Fruit fly (Drosophila melanogaster) whole organism, embryonic: ENCODE measurements around the gene CG12674.

Experiments
- CG11504 ChIP-seq: fragments of 200-800 bp; sonication (Bioruptor generic); optimal IDR thresholded peaks from 3 replicates; lab custom pipeline; 2019; ENCODE audit warnings: missing biosample characterization, mild to moderate bottlenecking, missing genetic modification characterization, moderate library complexity
- CG11723 ChIP-seq: fragments of 200-800 bp; sonication (Bioruptor generic); optimal IDR thresholded peaks from 2 replicates; lab custom pipeline; 2017; ENCODE audit warnings: missing biosample characterization, mild to moderate bottlenecking, missing genetic modification characterization
- CG12769 ChIP-seq: fragments of 200-800 bp; sonication (Bioruptor generic); optimal IDR thresholded peaks from 2 replicates; lab custom pipeline; 2019; ENCODE audit warnings: missing biosample characterization, mild to moderate bottlenecking, missing genetic modification characterization, moderate library complexity
- CG15073 ChIP-seq: fragments of 200-800 bp; sonication (Bioruptor generic); optimal IDR thresholded peaks from 2 replicates; lab custom pipeline; 2016; ENCODE audit warnings: missing biosample characterization, missing genetic modification characterization
- CG1603 ChIP-seq: fragments of 200-800 bp; sonication (Bioruptor generic); optimal IDR thresholded peaks from 2 replicates; lab custom pipeline; 2019; ENCODE audit warnings: missing biosample characterization, mild to moderate bottlenecking, missing genetic modification characterization, moderate library complexity
- CG16779 ChIP-seq: fragments of 200-800 bp; sonication (Bioruptor generic); IDR thresholded peaks from 2 replicates; pipeline ENCODE4 v1.3.6; 2022; ENCODE audit warnings: missing biosample characterization, missing genetic modification characterization
- CG16815 ChIP-seq: fragments of 200-800 bp; sonication (Bioruptor generic); optimal IDR thresholded peaks from 3 replicates; lab custom pipeline; 2017; ENCODE audit warnings: missing biosample characterization, mild to moderate bottlenecking, missing genetic modification characterization
- CG18262 ChIP-seq: fragments of 200-800 bp; optimal IDR thresholded peaks from 3 replicates; lab custom pipeline; 2019; ENCODE audit warnings: missing biosample characterization, mild to moderate bottlenecking, missing genetic modification characterization, moderate library complexity
- CG3163 ChIP-seq: fragments of 200-800 bp; sonication (Bioruptor generic); optimal IDR thresholded peaks from 3 replicates; lab custom pipeline; 2016; ENCODE audit warnings: missing biosample characterization, missing genetic modification characterization
- CG4404 ChIP-seq: fragments of 200-800 bp; sonication (Bioruptor generic); IDR thresholded peaks from 2 replicates; pipeline ENCODE4 v1.3.6; 2022; ENCODE audit warnings: missing biosample characterization, missing genetic modification characterization
- CG6254 ChIP-seq: fragments of 200-800 bp; sonication (Bioruptor generic); optimal IDR thresholded peaks from 3 replicates; lab custom pipeline; 2017; ENCODE audit warnings: mild to moderate bottlenecking, missing biosample characterization, missing genetic modification reagents, missing genetic modification characterization
- CG8290 ChIP-seq, 3 experiments: fragments of 200-800 bp; sonication (Bioruptor generic); optimal IDR thresholded peaks; 2 replicates each; lab custom pipeline; 2016 to 2019; ENCODE audit warnings: missing biosample characterization in 3 of 3, missing genetic modification characterization in 3 of 3, mild to moderate bottlenecking in 2 of 3, moderate library complexity in 1 of 3
- CTCF ChIP-seq: fragments of 200-800 bp; sonication (Bioruptor generic); optimal IDR thresholded peaks from 2 replicates; lab custom pipeline; 2017; ENCODE audit warnings: missing biosample characterization, mild to moderate bottlenecking, missing genetic modification characterization, moderate library complexity
- Dll ChIP-seq: fragments of 200-800 bp; sonication (Bioruptor generic); IDR thresholded peaks from 4 replicates; pipeline ENCODE4 v1.3.6; 2022; ENCODE audit warnings: missing biosample characterization, missing genetic modification characterization; ENCODE audit not compliant: partially characterized antibody
- Gug ChIP-seq: fragments of 200-800 bp; sonication (Bioruptor generic); IDR thresholded peaks from 4 replicates; pipeline ENCODE4 v1.3.6; 2022; ENCODE audit warnings: missing biosample characterization, missing genetic modification characterization
- Hand ChIP-seq: fragments of 200-800 bp; sonication (Bioruptor generic); optimal IDR thresholded peaks from 2 replicates; lab custom pipeline; 2017; ENCODE audit warnings: mild to moderate bottlenecking, missing biosample characterization, missing genetic modification reagents, missing genetic modification characterization
- Hmx ChIP-seq: fragments of 200-800 bp; sonication (Bioruptor generic); optimal IDR thresholded peaks from 2 replicates; lab custom pipeline; 2016; ENCODE audit warnings: missing biosample characterization, missing genetic modification characterization
- NFAT ChIP-seq: fragments of 200-800 bp; sonication (Bioruptor generic); IDR thresholded peaks from 2 replicates; pipeline ENCODE4 v1.3.6; 2022; ENCODE audit warnings: missing biosample characterization, missing genetic modification characterization
- Poxn ChIP-seq: fragments of 200-800 bp; sonication (Bioruptor generic); IDR thresholded peaks from 2 replicates; pipeline ENCODE4 v1.3.6; 2022; ENCODE audit warnings: missing biosample characterization, missing genetic modification characterization
- Scr ChIP-seq: fragments of 200-800 bp; sonication (Bioruptor generic); IDR thresholded peaks from 2 replicates; pipeline ENCODE4 v1.3.6; 2022; ENCODE audit warnings: missing biosample characterization, missing genetic modification characterization; ENCODE audit not compliant: partially characterized antibody
- Sox102F ChIP-seq: fragments of 200-800 bp; sonication (Bioruptor generic); optimal IDR thresholded peaks from 2 replicates; lab custom pipeline; 2018; ENCODE audit warnings: missing biosample characterization, mild to moderate bottlenecking, missing genetic modification characterization, moderate library complexity
- Sry-β ChIP-seq: fragments of 200-800 bp; sonication (Bioruptor generic); optimal IDR thresholded peaks from 2 replicates; lab custom pipeline; 2018; ENCODE audit warnings: missing biosample characterization, mild to moderate bottlenecking, missing genetic modification characterization, moderate library complexity
- Xbp1 ChIP-seq: fragments of 200-800 bp; sonication (Bioruptor generic); optimal IDR thresholded peaks from 3 replicates; lab custom pipeline; 2016; ENCODE audit warnings: missing biosample characterization, mild to moderate bottlenecking, missing genetic modification characterization
- ab ChIP-seq: fragments of 200-800 bp; sonication (Bioruptor generic); optimal IDR thresholded peaks from 2 replicates; lab custom pipeline; 2016; ENCODE audit warnings: missing biosample characterization, missing genetic modification characterization
- ap ChIP-seq: fragments of 200-800 bp; sonication (Bioruptor generic); IDR thresholded peaks from 2 replicates; pipeline ENCODE4 v1.3.6; 2022; ENCODE audit warnings: missing biosample characterization, missing genetic modification characterization
- az2 ChIP-seq: fragments of 200-800 bp; sonication (Bioruptor generic); optimal IDR thresholded peaks from 3 replicates; lab custom pipeline; 2016; ENCODE audit warnings: missing biosample characterization, missing genetic modification characterization
- bowl ChIP-seq: fragments of 200-800 bp; sonication (Bioruptor generic); IDR thresholded peaks from 2 replicates; pipeline ENCODE4 v1.3.6; 2022; ENCODE audit warnings: missing biosample characterization, missing genetic modification characterization
- corto ChIP-seq: fragments of 200-800 bp; sonication (Bioruptor generic); optimal IDR thresholded peaks from 2 replicates; lab custom pipeline; 2016; ENCODE audit warnings: missing biosample characterization, mild to moderate bottlenecking, missing genetic modification characterization, moderate library complexity
- dmrt99B ChIP-seq: fragments of 200-800 bp; sonication (Bioruptor generic); optimal IDR thresholded peaks from 2 replicates; lab custom pipeline; 2018; ENCODE audit warnings: missing biosample characterization, mild to moderate bottlenecking, missing genetic modification characterization, moderate library complexity
- eve ChIP-seq, 2 experiments: fragments of >200 bp; optimal IDR thresholded peaks; 2 replicates each; lab custom pipeline; 2017; ENCODE audit warnings: missing biosample characterization in 2 of 2, missing genetic modification characterization in 2 of 2
- ewg ChIP-seq: fragments of 200-800 bp; sonication (Bioruptor generic); optimal IDR thresholded peaks from 3 replicates; lab custom pipeline; 2017; ENCODE audit warnings: mild to moderate bottlenecking, missing biosample characterization, missing genetic modification reagents, missing genetic modification characterization
- fru ChIP-seq: fragments of >200 bp; optimal IDR thresholded peaks from 2 replicates; lab custom pipeline; 2017
- gcm2 ChIP-seq: fragments of 200-800 bp; sonication (Bioruptor generic); optimal IDR thresholded peaks from 2 replicates; lab custom pipeline; 2016; ENCODE audit warnings: missing biosample characterization, missing genetic modification characterization
- gem ChIP-seq: fragments of 200-800 bp; sonication (Bioruptor generic); optimal IDR thresholded peaks from 2 replicates; lab custom pipeline; 2019; ENCODE audit warnings: missing biosample characterization, mild to moderate bottlenecking, missing genetic modification characterization, moderate library complexity
- gsb-n ChIP-seq: fragments of 200-800 bp; sonication (Bioruptor generic); optimal IDR thresholded peaks from 3 replicates; lab custom pipeline; 2018; ENCODE audit warnings: missing biosample characterization, mild to moderate bottlenecking, missing genetic modification characterization
- kni ChIP-seq: fragments of 200-800 bp; sonication (Bioruptor generic); optimal IDR thresholded peaks from 3 replicates; lab custom pipeline; 2017; ENCODE audit warnings: mild to moderate bottlenecking, missing biosample characterization, missing genetic modification reagents, missing genetic modification characterization
- lbe ChIP-seq: fragments of 200-800 bp; sonication (Bioruptor generic); optimal IDR thresholded peaks from 2 replicates; lab custom pipeline; 2016; ENCODE audit warnings: missing biosample characterization, mild to moderate bottlenecking, missing genetic modification characterization
- lov ChIP-seq, 2 experiments: fragments of 200-800 bp in 1 of 2; fragments of >200 bp in 1 of 2; sonication (Bioruptor generic) in 1 of 2; IDR thresholded peaks in 1 of 2; optimal IDR thresholded peaks in 1 of 2; 2 replicates in 1 of 2; 3 replicates in 1 of 2; pipeline versions ENCODE4 v1.3.6 to Lab custom; 2017 to 2022; ENCODE audit warnings: missing biosample characterization in 1 of 2, missing genetic modification characterization in 1 of 2
- onecut ChIP-seq: fragments of 200-800 bp; sonication (Bioruptor generic); IDR thresholded peaks from 2 replicates; pipeline ENCODE4 v1.3.6; 2022; ENCODE audit warnings: missing biosample characterization, missing genetic modification characterization
- org-1 ChIP-seq: fragments of 200-800 bp; sonication (Bioruptor generic); optimal IDR thresholded peaks from 2 replicates; lab custom pipeline; 2017; ENCODE audit warnings: missing biosample characterization, missing genetic modification characterization
- ranshi ChIP-seq: fragments of 200-800 bp; sonication (Bioruptor generic); IDR thresholded peaks from 2 replicates; pipeline ENCODE4 v1.3.6; 2022; ENCODE audit warnings: missing biosample characterization, missing genetic modification characterization
- rib ChIP-seq: fragments of 200-800 bp; sonication (Bioruptor generic); IDR thresholded peaks from 2 replicates; pipeline ENCODE4 v1.3.6; 2022; ENCODE audit warnings: missing biosample characterization, missing genetic modification characterization
- scrt ChIP-seq: fragments of 200-800 bp; sonication (Bioruptor generic); optimal IDR thresholded peaks from 2 replicates; lab custom pipeline; 2018; ENCODE audit warnings: missing biosample characterization, mild to moderate bottlenecking, missing genetic modification characterization, moderate library complexity
- slbo ChIP-seq: fragments of 200-800 bp; sonication (Bioruptor generic); IDR thresholded peaks from 2 replicates; pipeline ENCODE4 v1.3.6; 2022; ENCODE audit warnings: missing biosample characterization, missing genetic modification characterization
- sna ChIP-seq: fragments of 200-800 bp; sonication (Bioruptor generic); IDR thresholded peaks from 2 replicates; pipeline ENCODE4 v1.3.6; 2022; ENCODE audit warnings: missing biosample characterization, missing genetic modification characterization; ENCODE audit not compliant: partially characterized antibody
- so ChIP-seq: fragments of 200-800 bp; sonication (Bioruptor generic); IDR thresholded peaks from 3 replicates; pipeline ENCODE4 v1.3.6; 2022; ENCODE audit warnings: missing biosample characterization, missing genetic modification characterization
- sob ChIP-seq: fragments of 200-800 bp; sonication (Bioruptor generic); IDR thresholded peaks from 2 replicates; pipeline ENCODE4 v1.3.6; 2022; ENCODE audit warnings: missing biosample characterization, missing genetic modification characterization
- tin ChIP-seq: fragments of 200-800 bp; sonication (Bioruptor generic); optimal IDR thresholded peaks from 3 replicates; lab custom pipeline; 2016; ENCODE audit warnings: missing biosample characterization, missing genetic modification characterization
- twi ChIP-seq: fragments of 200-800 bp; optimal IDR thresholded peaks from 2 replicates; lab custom pipeline; 2019; ENCODE audit warnings: missing biosample characterization, mild to moderate bottlenecking, missing genetic modification characterization, moderate library complexity
- usp ChIP-seq: fragments of >200 bp; optimal IDR thresholded peaks from 2 replicates; lab custom pipeline; 2017; ENCODE audit warnings: missing biosample characterization, missing genetic modification characterization
- zen ChIP-seq: fragments of 200-800 bp; sonication (Bioruptor generic); optimal IDR thresholded peaks from 3 replicates; lab custom pipeline; 2018; ENCODE audit warnings: missing biosample characterization, mild to moderate bottlenecking, missing genetic modification characterization, moderate library complexity

CG12674 gene

DNA sequence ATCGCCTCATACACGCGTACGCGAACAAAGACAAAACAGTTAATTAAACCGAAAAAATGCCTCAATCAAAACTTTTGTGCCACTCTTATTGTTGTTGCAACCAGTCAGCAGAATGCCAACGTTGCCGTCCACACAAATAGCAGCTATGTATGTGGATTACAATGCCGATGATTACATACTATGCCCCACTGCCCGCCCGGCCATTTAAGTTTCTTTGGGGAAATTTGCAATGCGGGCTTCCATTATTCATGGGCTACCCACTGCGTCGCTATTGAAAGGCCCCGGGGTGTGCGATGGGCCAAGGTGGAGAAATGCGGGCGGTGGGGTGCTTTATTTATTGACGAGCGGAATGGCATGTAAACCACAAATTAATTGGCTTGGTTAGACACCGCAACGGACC, 4.6 kb downstream of the CG12674 start (continued):
- TF ChIP-seq NFAT (GFP tag; lab: Robert Waterston, UW) (0 out of 2 replicates have a peak, but pooled peaks have one; percentile 7), eve (GFP tag; optimal IDR thresholded peaks at IDR 0.05; lab: Kevin White, UChicago) (no peak), Hmx (GFP tag; lab: Kevin White, UChicago) (no peak), gsb-n (tag; lab: Kevin White, UChicago) (no peak), ab (no peak), sna (no peak), ranshi (peak; percentile 45; the same call in 1 of the 2 replicates), org-1 (GFP tag; lab: Kevin White, UChicago) (no peak), CG16815 (GFP tag; lab: Kevin White, UChicago) (no peak), az2 (GFP tag; lab: Kevin White, UChicago) (no peak), CG3163 (GFP tag; lab: Kevin White, UChicago) (no peak), Poxn (GFP tag; lab: Robert Waterston, UW) (no peak), usp (no peak), gcm2 (GFP tag; lab: Kevin White, UChicago) (no peak), Dll (no peak), CG11504 (tag; lab: Kevin White, UChicago) (peak; percentile 21), Xbp1 (no peak), tin (GFP tag; lab: Kevin White, UChicago) (no peak), CG16779 (GFP tag; lab: Robert Waterston, UW) (no peak), lbe (no peak), zen (no peak), kni (GFP tag; lab: Kevin White, UChicago) (no peak), dmrt99B (tag; lab: Kevin White, UChicago) (peak; percentile 6), ap (peak; percentile 23; the same call in 1 of the 2 replicates), sob (GFP tag; lab: Robert Waterston, UW) (peak; percentile 19; the same call in 1 of the 2 replicates), twi (tag; lab: Kevin White, UChicago) (no peak), CG12769 (peak; percentile 32), Sox102F (GFP tag; lab: Kevin White, UChicago) (peak; percentile 50), so (no peak), CG18262 (tag; lab: Kevin White, UChicago) (no peak), CG11723 (GFP tag; lab: Kevin White, UChicago) (no peak), ewg (GFP tag; lab: Kevin White, UChicago) (no peak), Scr (GFP tag; lab: Robert Waterston, UW) (no peak), Gug (GFP tag; lab: Robert Waterston, UW) (peak; percentile 57; the same call in 3 of the 4 replicates), CG6254 (GFP tag; lab: Kevin White, UChicago) (no peak), corto (GFP tag; lab: Kevin White, UChicago) (no peak), fru (lab: Kevin White, UChicago) (no peak), bowl (GFP tag; lab: Robert Waterston, UW) (no peak), slbo (GFP tag; lab: Robert Waterston, UW) (peak; percentile 44; the same call in 1 of the 2 replicates), CG8290 (GFP tag; optimal IDR thresholded peaks at IDR 0.05; lab: Kevin White, UChicago) (no peak), CG8290 (tag; optimal IDR thresholded peaks at IDR 0.05; lab: Kevin White, UChicago) (peak in 1 of 2 experiments; percentile 15), CG15073 (no peak), gem (tag; lab: Kevin White, UChicago) (peak; percentile 40), rib (GFP tag; lab: Robert Waterston, UW) (no peak), CG1603 (tag; lab: Kevin White, UChicago) (peak; percentile 56), onecut (GFP tag; lab: Robert Waterston, UW) (no peak), CG4404 (GFP tag; lab: Robert Waterston, UW) (0 out of 2 replicates have a peak, but pooled peaks have one; percentile 21), Hand (GFP tag; lab: Kevin White, UChicago) (no peak), lov (optimal IDR thresholded peaks at IDR 0.05; lab: Kevin White, UChicago) (no peak), lov (GFP tag; IDR thresholded peaks at IDR 0.05; lab: Robert Waterston, UW) (0 out of 3 replicates have a peak, but pooled peaks have one; percentile 43), scrt (GFP tag; lab: Kevin White, UChicago) (no peak), Sry-β (GFP tag; lab: Kevin White, UChicago) (no peak), CTCF (GFP tag; lab: Kevin White, UChicago) (no peak)
